Fruit fly (Drosophila melanogaster) whole organism, embryonic: Measurements from ENCODE around the gene CG31960.

Experiments used
- Ada2b ChIP-seq: fragments of 200-800 bp; sonication (Bioruptor generic); IDR thresholded peaks from 2 replicates; pipeline ENCODE4 v1.3.6; 2022; ENCODE audit warnings: missing biosample characterization, missing genetic modification characterization
- Adf1 ChIP-seq: fragments of 200-800 bp; sonication (Bioruptor generic); IDR thresholded peaks from 2 replicates; pipeline ENCODE4 v1.3.6; 2022; ENCODE audit warnings: missing biosample characterization, missing genetic modification characterization
- Antp ChIP-seq: fragments of 200-800 bp; sonication (Bioruptor generic); optimal IDR thresholded peaks from 3 replicates; lab custom pipeline; 2016; ENCODE audit warnings: missing biosample characterization, missing genetic modification characterization
- B-H1 ChIP-seq: fragments of 200-800 bp; sonication (Bioruptor generic); IDR thresholded peaks from 3 replicates; pipeline ENCODE4 v1.3.6; 2022; ENCODE audit warnings: missing biosample characterization, missing genetic modification characterization
- CG10209 ChIP-seq: fragments of 200-800 bp; sonication (Bioruptor generic); optimal IDR thresholded peaks from 3 replicates; lab custom pipeline; 2017; ENCODE audit warnings: missing biosample characterization, mild to moderate bottlenecking, missing genetic modification characterization, missing genetic modification reagents
- CG11093 ChIP-seq: fragments of 200-800 bp; sonication (Bioruptor generic); IDR thresholded peaks from 3 replicates; pipeline ENCODE4 v1.3.6; 2022; ENCODE audit warnings: missing biosample characterization, missing genetic modification characterization
- CG14710 ChIP-seq: fragments of 200-800 bp; sonication (Bioruptor generic); optimal IDR thresholded peaks from 3 replicates; lab custom pipeline; 2019; ENCODE audit warnings: missing biosample characterization, mild to moderate bottlenecking, missing genetic modification characterization, moderate library complexity
- CG14860 ChIP-seq: fragments of 200-800 bp; sonication (Bioruptor generic); IDR thresholded peaks from 3 replicates; pipeline ENCODE4 v1.3.6; 2022; ENCODE audit warnings: missing biosample characterization, missing genetic modification characterization; ENCODE audit not compliant: partially characterized antibody
- CG17385 ChIP-seq: fragments of 200-800 bp; sonication (Bioruptor generic); optimal IDR thresholded peaks from 3 replicates; lab custom pipeline; 2018; ENCODE audit warnings: missing biosample characterization, mild to moderate bottlenecking, missing genetic modification characterization
- CG2129 ChIP-seq: fragments of 200-800 bp; sonication (Bioruptor generic); IDR thresholded peaks from 2 replicates; pipeline ENCODE4 v1.3.6; 2022; ENCODE audit warnings: missing biosample characterization, missing genetic modification characterization; ENCODE audit not compliant: partially characterized antibody
- CG31224 ChIP-seq: fragments of 200-800 bp; sonication (Bioruptor generic); IDR thresholded peaks from 2 replicates; pipeline ENCODE4 v1.3.6; 2022; ENCODE audit warnings: missing biosample characterization, missing genetic modification characterization
- CG3995 ChIP-seq: fragments of 200-800 bp; sonication (Bioruptor generic); optimal IDR thresholded peaks from 3 replicates; lab custom pipeline; 2016; ENCODE audit warnings: missing biosample characterization, missing genetic modification characterization
- CG42726 ChIP-seq: fragments of 200-800 bp; sonication (Bioruptor generic); IDR thresholded peaks from 2 replicates; pipeline ENCODE4 v1.3.6; 2022; ENCODE audit warnings: missing biosample characterization, missing genetic modification characterization; ENCODE audit not compliant: partially characterized antibody
- CG4328 ChIP-seq: fragments of 200-800 bp; sonication (Bioruptor generic); optimal IDR thresholded peaks from 3 replicates; lab custom pipeline; 2017; ENCODE audit warnings: missing biosample characterization, missing genetic modification reagents, missing genetic modification characterization
- CG6791 ChIP-seq: fragments of 200-800 bp; sonication (Bioruptor generic); IDR thresholded peaks from 3 replicates; pipeline ENCODE4 v1.3.6; 2022; ENCODE audit warnings: missing biosample characterization, missing genetic modification characterization; ENCODE audit not compliant: partially characterized antibody
- CG7928 ChIP-seq: fragments of 200-800 bp; sonication (Bioruptor generic); optimal IDR thresholded peaks from 2 replicates; lab custom pipeline; 2017; ENCODE audit warnings: missing biosample characterization, mild to moderate bottlenecking, missing genetic modification characterization
- CG9797 ChIP-seq: fragments of 200-800 bp; sonication (Bioruptor generic); optimal IDR thresholded peaks from 3 replicates; lab custom pipeline; 2018; ENCODE audit warnings: missing biosample characterization, mild to moderate bottlenecking, missing genetic modification characterization
- CoRest ChIP-seq: fragments of 200-800 bp; sonication (Bioruptor generic); optimal IDR thresholded peaks from 3 replicates; lab custom pipeline; 2018; ENCODE audit warnings: missing biosample characterization, mild to moderate bottlenecking, missing genetic modification characterization, moderate library complexity
- CrebB ChIP-seq: fragments of 200-800 bp; sonication (Bioruptor generic); optimal IDR thresholded peaks from 3 replicates; lab custom pipeline; 2018; ENCODE audit warnings: missing biosample characterization, mild to moderate bottlenecking, missing genetic modification characterization
- Dbx ChIP-seq: fragments of 200-800 bp; sonication (Bioruptor generic); IDR thresholded peaks from 3 replicates; pipeline ENCODE4 v1.3.6; 2022; ENCODE audit warnings: missing biosample characterization, missing genetic modification characterization
- Ets97D ChIP-seq: fragments of 200-800 bp; sonication (Bioruptor generic); optimal IDR thresholded peaks from 3 replicates; lab custom pipeline; 2016; ENCODE audit warnings: missing biosample characterization, missing genetic modification characterization
- HLHmδ ChIP-seq: fragments of 200-800 bp; sonication (Bioruptor generic); optimal IDR thresholded peaks from 2 replicates; lab custom pipeline; 2018; ENCODE audit warnings: missing biosample characterization, mild to moderate bottlenecking, missing genetic modification characterization, moderate library complexity
- HmgZ ChIP-seq: fragments of 200-800 bp; sonication (Bioruptor generic); optimal IDR thresholded peaks from 2 replicates; lab custom pipeline; 2018; ENCODE audit warnings: missing biosample characterization, mild to moderate bottlenecking, missing genetic modification characterization
- Hr51 ChIP-seq, 2 experiments: fragments of 200-800 bp; sonication (Bioruptor generic); optimal IDR thresholded peaks; 2 replicates in 1 of 2; 3 replicates in 1 of 2; lab custom pipeline; 2016 to 2018; ENCODE audit warnings: missing biosample characterization in 2 of 2, missing genetic modification characterization in 2 of 2, mild to moderate bottlenecking in 1 of 2, moderate library complexity in 1 of 2
- Hsf ChIP-seq: fragments of 200-800 bp; sonication (Bioruptor generic); optimal IDR thresholded peaks from 3 replicates; lab custom pipeline; 2016; ENCODE audit warnings: missing biosample characterization, missing genetic modification characterization
- NC2α ChIP-seq: fragments of 200-800 bp; sonication (Bioruptor generic); optimal IDR thresholded peaks from 2 replicates; lab custom pipeline; 2016; ENCODE audit warnings: missing biosample characterization, missing genetic modification characterization
- Nf-YC ChIP-seq: fragments of 200-800 bp; optimal IDR thresholded peaks from 3 replicates; lab custom pipeline; 2019; ENCODE audit warnings: missing biosample characterization, mild to moderate bottlenecking, missing genetic modification characterization, moderate library complexity
- Sox102F ChIP-seq: fragments of 200-800 bp; sonication (Bioruptor generic); optimal IDR thresholded peaks from 2 replicates; lab custom pipeline; 2018; ENCODE audit warnings: missing biosample characterization, mild to moderate bottlenecking, missing genetic modification characterization, moderate library complexity
- Vsx1 ChIP-seq: fragments of 200-800 bp; sonication (Bioruptor generic); optimal IDR thresholded peaks from 2 replicates; lab custom pipeline; 2017; ENCODE audit warnings: missing biosample characterization, mild to moderate bottlenecking, missing genetic modification characterization, missing genetic modification reagents
- al ChIP-seq: fragments of 200-800 bp; sonication (Bioruptor generic); IDR thresholded peaks from 2 replicates; pipeline ENCODE4 v1.3.6; 2022; ENCODE audit warnings: missing biosample characterization, missing genetic modification characterization
- bcd ChIP-seq: fragments of 200-800 bp; sonication (Bioruptor generic); optimal IDR thresholded peaks from 2 replicates; lab custom pipeline; 2017; ENCODE audit warnings: missing biosample characterization, mild to moderate bottlenecking, missing genetic modification characterization
- chm ChIP-seq: fragments of 200-800 bp; sonication (Bioruptor generic); IDR thresholded peaks from 2 replicates; pipeline ENCODE4 v1.3.6; 2022; ENCODE audit warnings: missing biosample characterization, missing genetic modification characterization
- chn ChIP-seq: fragments of 200-800 bp; sonication (Bioruptor generic); optimal IDR thresholded peaks from 2 replicates; lab custom pipeline; 2016; ENCODE audit warnings: missing biosample characterization, missing genetic modification characterization
- ci ChIP-seq: fragments of 200-800 bp; sonication (Bioruptor generic); IDR thresholded peaks from 3 replicates; pipeline ENCODE4 v1.3.6; 2022; ENCODE audit warnings: missing biosample characterization, missing genetic modification characterization
- crol ChIP-seq: fragments of 200-800 bp; sonication (Bioruptor generic); IDR thresholded peaks from 2 replicates; pipeline ENCODE4 v1.3.6; 2022; ENCODE audit warnings: missing biosample characterization, missing genetic modification characterization
- fd64A ChIP-seq: fragments of 200-800 bp; sonication (Bioruptor generic); optimal IDR thresholded peaks from 3 replicates; lab custom pipeline; 2018; ENCODE audit warnings: missing biosample characterization, mild to moderate bottlenecking, missing genetic modification characterization
- fru ChIP-seq: fragments of >200 bp; optimal IDR thresholded peaks from 2 replicates; lab custom pipeline; 2017
- gcm ChIP-seq: fragments of 200-800 bp; sonication (Bioruptor generic); optimal IDR thresholded peaks from 2 replicates; lab custom pipeline; 2019; ENCODE audit warnings: missing biosample characterization, mild to moderate bottlenecking, missing genetic modification characterization, moderate library complexity
- gsb ChIP-seq: fragments of 200-800 bp; sonication (Bioruptor generic); IDR thresholded peaks from 2 replicates; pipeline ENCODE4 v1.3.6; 2022; ENCODE audit warnings: missing biosample characterization, missing genetic modification characterization
- ham ChIP-seq: fragments of 200-800 bp; sonication (Bioruptor generic); IDR thresholded peaks from 2 replicates; pipeline ENCODE4 v1.3.6; 2022; ENCODE audit warnings: missing biosample characterization, missing genetic modification characterization
- jing ChIP-seq: fragments of 200-800 bp; sonication (Bioruptor generic); optimal IDR thresholded peaks from 2 replicates; lab custom pipeline; 2018; ENCODE audit warnings: missing biosample characterization, mild to moderate bottlenecking, missing genetic modification characterization
- mam ChIP-seq: fragments of 200-800 bp; sonication (Bioruptor generic); optimal IDR thresholded peaks from 3 replicates; lab custom pipeline; 2016; ENCODE audit warnings: missing biosample characterization, missing genetic modification characterization
- nerfin-1 ChIP-seq: fragments of 200-800 bp; sonication (Bioruptor generic); optimal IDR thresholded peaks from 3 replicates; lab custom pipeline; 2019; ENCODE audit warnings: missing biosample characterization, mild to moderate bottlenecking, missing genetic modification characterization, moderate library complexity
- nmo ChIP-seq: fragments of 200-800 bp; sonication (Bioruptor generic); optimal IDR thresholded peaks from 2 replicates; lab custom pipeline; 2018; ENCODE audit warnings: missing biosample characterization, mild to moderate bottlenecking, missing genetic modification characterization, moderate library complexity
- rib ChIP-seq: fragments of 200-800 bp; sonication (Bioruptor generic); IDR thresholded peaks from 2 replicates; pipeline ENCODE4 v1.3.6; 2022; ENCODE audit warnings: missing biosample characterization, missing genetic modification characterization
- scrt ChIP-seq: fragments of 200-800 bp; sonication (Bioruptor generic); optimal IDR thresholded peaks from 2 replicates; lab custom pipeline; 2018; ENCODE audit warnings: missing biosample characterization, mild to moderate bottlenecking, missing genetic modification characterization, moderate library complexity
- sens-2 ChIP-seq: fragments of 200-800 bp; sonication (Bioruptor generic); IDR thresholded peaks from 2 replicates; pipeline ENCODE4 v1.3.6; 2022; ENCODE audit warnings: missing biosample characterization, missing genetic modification characterization
- slbo ChIP-seq: fragments of 200-800 bp; sonication (Bioruptor generic); IDR thresholded peaks from 2 replicates; pipeline ENCODE4 v1.3.6; 2022; ENCODE audit warnings: missing biosample characterization, missing genetic modification characterization
- tna ChIP-seq: fragments of 200-800 bp; sonication (Bioruptor generic); IDR thresholded peaks from 2 replicates; pipeline ENCODE4 v1.3.6; 2022; ENCODE audit warnings: missing biosample characterization, missing genetic modification characterization; ENCODE audit not compliant: partially characterized antibody
- zen ChIP-seq: fragments of 200-800 bp; sonication (Bioruptor generic); optimal IDR thresholded peaks from 3 replicates; lab custom pipeline; 2018; ENCODE audit warnings: missing biosample characterization, mild to moderate bottlenecking, missing genetic modification characterization, moderate library complexity
- zf30C ChIP-seq: fragments of 200-800 bp; sonication (Bioruptor generic); optimal IDR thresholded peaks from 3 replicates; lab custom pipeline; 2018; ENCODE audit warnings: missing biosample characterization, mild to moderate bottlenecking, missing genetic modification characterization

The CG31960 gene

dm6 chr2L:3825413-3825812, 40.7 kb downstream of the CG31960 start, which contains the start of gene slp1 (continued):
- TF ChIP-seq CG10209 (GFP tag; lab: Kevin White, UChicago) (no peak), scrt (GFP tag; lab: Kevin White, UChicago) (no peak), chm (peak; percentile 12; the same call in 1 of the 2 replicates), zen (tag; lab: Kevin White, UChicago) (peak; percentile 39), CG17385 (GFP tag; lab: Kevin White, UChicago) (no peak), gcm (GFP tag; lab: Kevin White, UChicago) (peak; percentile 37), Ada2b (GFP tag; lab: Robert Waterston, UW) (no peak), Adf1 (GFP tag; lab: Robert Waterston, UW) (no peak), zf30C (GFP tag; lab: Kevin White, UChicago) (peak; percentile 16), HLHmδ (GFP tag; lab: Kevin White, UChicago) (peak; percentile 13), Antp (GFP tag; lab: Kevin White, UChicago) (no peak), nmo (GFP tag; lab: Kevin White, UChicago) (no peak), Sox102F (GFP tag; lab: Kevin White, UChicago) (no peak), CG11093 (GFP tag; lab: Robert Waterston, UW) (no peak), CG42726 (GFP tag; lab: Robert Waterston, UW) (peak; percentile 26; the same call in 1 of the 2 replicates), mam (GFP tag; lab: Kevin White, UChicago) (no peak), CG6791 (GFP tag; lab: Robert Waterston, UW) (0 out of 3 replicates have a peak, but pooled peaks have one; percentile 46), fd64A (GFP tag; lab: Kevin White, UChicago) (no peak), Nf-YC (tag; lab: Kevin White, UChicago) (peak; percentile 98), ham (GFP tag; lab: Robert Waterston, UW) (no peak), CrebB (tag; lab: Kevin White, UChicago) (no peak), bcd (GFP tag; lab: Kevin White, UChicago) (no peak), CG31224 (GFP tag; lab: Robert Waterston, UW) (no peak), rib (no peak), CG14860 (GFP tag; lab: Robert Waterston, UW) (no peak), ci (GFP tag; lab: Robert Waterston, UW) (no peak), Vsx1 (GFP tag; lab: Kevin White, UChicago) (no peak), fru (no peak), al (GFP tag; lab: Robert Waterston, UW) (no peak), chn (GFP tag; lab: Kevin White, UChicago) (peak; percentile 6), Dbx (GFP tag; lab: Robert Waterston, UW) (no peak), HmgZ (tag; lab: Kevin White, UChicago) (no peak), Hr51 (GFP tag; optimal IDR thresholded peaks at IDR 0.05; lab: Kevin White, UChicago) (no peak), crol (GFP tag; lab: Robert Waterston, UW) (peak; percentile 56; the same call in 1 of the 2 replicates), NC2α (GFP tag; lab: Kevin White, UChicago) (no peak), Ets97D (no peak), nerfin-1 (no peak), CG7928 (GFP tag; lab: Kevin White, UChicago) (no peak), CG3995 (GFP tag; lab: Kevin White, UChicago) (no peak), slbo (no peak), CoRest (peak; percentile 26), tna (GFP tag; lab: Robert Waterston, UW) (0 out of 2 replicates have a peak, but pooled peaks have one; percentile 23), CG9797 (GFP tag; lab: Kevin White, UChicago) (no peak), CG14710 (tag; lab: Kevin White, UChicago) (no peak), CG2129 (GFP tag; lab: Robert Waterston, UW) (no peak), sens-2 (GFP tag; lab: Robert Waterston, UW) (no peak), B-H1 (GFP tag; lab: Robert Waterston, UW) (no peak), gsb (no peak), jing (peak; percentile 5), CG4328 (GFP tag; lab: Kevin White, UChicago) (no peak), Hsf (GFP tag; lab: Kevin White, UChicago) (no peak)
